Worm (Caenorhabditis elegans) whole organism, L4 larva: ENCODE results near the gene txt-18.

Source experiments
- F26F4.8 ChIP-seq: fragments of 200-800 bp; sonication (Bioruptor generic); conservative IDR thresholded peaks from 2 replicates; pipeline ENCODE4 v1.3.6; 2022; ENCODE audit warnings: missing genetic modification characterization, missing compliant biosample characterization
- T20F7.1 ChIP-seq: fragments of 200-800 bp; sonication (Bioruptor generic); optimal IDR thresholded peaks from 2 replicates; lab custom pipeline; 2018; ENCODE audit warnings: mild to moderate bottlenecking, missing genetic modification characterization, missing compliant biosample characterization
- T26A8.4 ChIP-seq: fragments of 200-800 bp; sonication (Bioruptor generic); IDR thresholded peaks from 2 replicates; pipeline ENCODE4 v1.3.6; 2022; ENCODE audit warnings: missing genetic modification characterization, missing compliant biosample characterization
- ZK546.5 ChIP-seq, 2 experiments: sonication (generic microtip); optimal IDR thresholded peaks; 2 replicates each; lab custom pipeline; 2017; ENCODE audit warnings: missing biosample characterization in 2 of 2, missing genetic modification characterization in 2 of 2
- aha-1 ChIP-seq: fragments of 150-350 bp; peaks from one replicate; lab custom pipeline; 2014; ENCODE audit warnings: missing biosample characterization, missing genetic modification characterization
- aly-2 ChIP-seq: sonication (generic microtip); optimal IDR thresholded peaks from 2 replicates; lab custom pipeline; 2018; ENCODE audit warnings: missing biosample characterization, missing genetic modification characterization
- ama-1 ChIP-seq: fragments of 150-350 bp; optimal IDR thresholded peaks from 2 replicates; lab custom pipeline; 2014; ENCODE audit warnings: inconsistent platforms, mixed read lengths
- arid-1 ChIP-seq: fragments of 200-800 bp; sonication (Bioruptor generic); conservative IDR thresholded peaks from 2 replicates; pipeline ENCODE4 v1.3.6; 2022; ENCODE audit warnings: missing genetic modification reagents, missing genetic modification characterization, missing compliant biosample characterization
- ceh-20 ChIP-seq: fragments of 200-800 bp; sonication (Bioruptor generic); IDR thresholded peaks from 2 replicates; pipeline ENCODE4 v1.3.6; 2022; ENCODE audit warnings: missing genetic modification reagents, missing genetic modification characterization, missing compliant biosample characterization
- ceh-32 ChIP-seq: sonication (generic microtip); optimal IDR thresholded peaks from 2 replicates; lab custom pipeline; 2016; ENCODE audit warnings: mild to moderate bottlenecking, missing genetic modification characterization, missing compliant biosample characterization; ENCODE audit not compliant: poor library complexity
- daf-12 ChIP-seq: fragments of 150-350 bp; optimal IDR thresholded peaks from 2 replicates; lab custom pipeline; 2014; ENCODE audit warnings: missing biosample characterization, missing genetic modification reagents, missing genetic modification characterization
- daf-16 ChIP-seq, 3 experiments: sonication (generic microtip); optimal IDR thresholded peaks; 2 replicates each; lab custom pipeline; 2016 to 2017; ENCODE audit warnings: missing genetic modification characterization in 3 of 3, missing genetic modification reagents in 3 of 3, mild to moderate bottlenecking in 2 of 3, missing compliant biosample characterization in 2 of 3, missing biosample characterization in 1 of 3, moderate library complexity in 1 of 3
- daf-8 ChIP-seq: fragments of 200-800 bp; sonication (Bioruptor generic); IDR thresholded peaks from 2 replicates; pipeline ENCODE4 v1.3.6; 2022; ENCODE audit warnings: missing genetic modification characterization, missing compliant biosample characterization
- dpl-1 ChIP-seq: fragments of 150-350 bp; optimal IDR thresholded peaks from 2 replicates; lab custom pipeline; 2014; ENCODE audit warnings: missing biosample characterization, missing genetic modification reagents, missing genetic modification characterization
- dve-1 ChIP-seq: sonication (generic microtip); optimal IDR thresholded peaks from 2 replicates; lab custom pipeline; 2017; ENCODE audit warnings: antibody characterized with exemption, mild to moderate bottlenecking, missing genetic modification characterization, missing compliant biosample characterization; ENCODE audit not compliant: insufficient read depth
- gei-8 ChIP-seq: fragments of 200-800 bp; sonication (Bioruptor generic); optimal IDR thresholded peaks from 2 replicates; lab custom pipeline; 2018; ENCODE audit warnings: mild to moderate bottlenecking, missing genetic modification characterization, missing compliant biosample characterization
- hif-1 ChIP-seq, 2 experiments: sonication (generic microtip); optimal IDR thresholded peaks; 2 replicates each; lab custom pipeline; 2016 to 2017; ENCODE audit warnings: missing compliant biosample characterization in 2 of 2, missing genetic modification characterization in 2 of 2, missing genetic modification reagents in 2 of 2, missing genotype in 2 of 2, mild to moderate bottlenecking in 1 of 2
- hlh-11 ChIP-seq: fragments of 200-800 bp; sonication (Bioruptor generic); optimal IDR thresholded peaks from 2 replicates; lab custom pipeline; 2018; ENCODE audit warnings: mild to moderate bottlenecking, missing genetic modification characterization, missing compliant biosample characterization
- hlh-30 ChIP-seq: sonication (generic microtip); optimal IDR thresholded peaks from 2 replicates; lab custom pipeline; 2017; ENCODE audit warnings: antibody characterized with exemption, mild to moderate bottlenecking, missing genetic modification characterization, missing compliant biosample characterization; ENCODE audit not compliant: insufficient read depth
- hmg-1.1 ChIP-seq: fragments of 200-800 bp; sonication (Bioruptor generic); IDR thresholded peaks from 2 replicates; pipeline ENCODE4 v1.3.6; 2022; ENCODE audit warnings: missing genetic modification reagents, missing genetic modification characterization, missing compliant biosample characterization
- lin-13 ChIP-seq: fragments of 150-350 bp; optimal IDR thresholded peaks from 2 replicates; lab custom pipeline; 2014; ENCODE audit warnings: missing biosample characterization, missing genetic modification reagents, missing genetic modification characterization
- lin-38 ChIP-seq: fragments of 200-800 bp; sonication (Bioruptor generic); IDR thresholded peaks from 2 replicates; pipeline ENCODE4 v1.3.6; 2022; ENCODE audit warnings: missing genetic modification reagents, missing genetic modification characterization, missing compliant biosample characterization
- lin-39 ChIP-seq: fragments of 150-350 bp; optimal IDR thresholded peaks from 2 replicates; lab custom pipeline; 2014; ENCODE audit warnings: missing biosample characterization, missing genetic modification reagents, missing genetic modification characterization
- lsy-2 ChIP-seq, 2 experiments: fragments of 150-350 bp in 1 of 2; sonication (generic microtip) in 1 of 2; optimal IDR thresholded peaks; 2 replicates each; lab custom pipeline; 2014 to 2017; ENCODE audit warnings: missing biosample characterization in 2 of 2, missing genetic modification characterization in 2 of 2
- madf-5 ChIP-seq, 2 experiments: fragments of 200-800 bp; sonication (Bioruptor generic); IDR thresholded peaks; 2 replicates each; pipeline ENCODE4 v1.3.6; 2022; ENCODE audit warnings: missing compliant biosample characterization in 2 of 2, missing genetic modification characterization in 2 of 2
- mdl-1 ChIP-seq, 2 experiments: fragments of 150-350 bp in 1 of 2; sonication (generic microtip) in 1 of 2; optimal IDR thresholded peaks; 2 replicates each; lab custom pipeline; 2014 to 2017; ENCODE audit warnings: missing biosample characterization in 2 of 2, missing genetic modification characterization in 2 of 2
- mep-1 ChIP-seq: fragments of 150-350 bp; sonication (generic microtip); optimal IDR thresholded peaks from 3 replicates; lab custom pipeline; 2014; ENCODE audit warnings: missing biosample characterization, missing genetic modification characterization
- mes-2 ChIP-seq: sonication (generic microtip); optimal IDR thresholded peaks from 2 replicates; lab custom pipeline; 2016; ENCODE audit warnings: missing genotype, mild to moderate bottlenecking, missing genetic modification characterization, missing compliant biosample characterization; ENCODE audit not compliant: poor library complexity, severe bottlenecking
- mxl-3 ChIP-seq: fragments of 200-800 bp; sonication (Bioruptor generic); optimal IDR thresholded peaks from 2 replicates; lab custom pipeline; 2018; ENCODE audit warnings: mild to moderate bottlenecking, missing genetic modification characterization, missing compliant biosample characterization
- nhr-11 ChIP-seq: fragments of 150-350 bp; optimal IDR thresholded peaks from 2 replicates; lab custom pipeline; 2014; ENCODE audit warnings: missing biosample characterization, missing genetic modification characterization
- nhr-28 ChIP-seq: fragments of 150-350 bp; optimal IDR thresholded peaks from 2 replicates; lab custom pipeline; 2014; ENCODE audit warnings: missing biosample characterization, missing genetic modification characterization
- pha-4 ChIP-seq, 2 experiments: fragments of 150-350 bp in 1 of 2; fragments of 200-800 bp in 1 of 2; sonication (Bioruptor generic) in 1 of 2; IDR thresholded peaks in 1 of 2; optimal IDR thresholded peaks in 1 of 2; 2 replicates each; pipeline versions ENCODE4 v1.3.6 to Lab custom; 2014 to 2022; ENCODE audit warnings: missing genetic modification characterization in 2 of 2, missing genetic modification reagents in 2 of 2, missing biosample characterization in 1 of 2, missing compliant biosample characterization in 1 of 2
- rbr-2 ChIP-seq: sonication (generic microtip); optimal IDR thresholded peaks from 2 replicates; lab custom pipeline; 2016; ENCODE audit warnings: missing genotype, missing genetic modification characterization, missing compliant biosample characterization
- snpc-1.2 ChIP-seq: fragments of 200-800 bp; sonication (Bioruptor generic); IDR thresholded peaks from 2 replicates; pipeline ENCODE4 v1.3.6; 2022; ENCODE audit warnings: missing genetic modification reagents, missing genetic modification characterization, missing compliant biosample characterization
- spr-1 ChIP-seq: sonication (generic microtip); optimal IDR thresholded peaks from 2 replicates; lab custom pipeline; 2016; ENCODE audit warnings: mild to moderate bottlenecking, missing genetic modification characterization, missing compliant biosample characterization
- spr-3 ChIP-seq: fragments of 200-800 bp; sonication (Bioruptor generic); optimal IDR thresholded peaks from 2 replicates; lab custom pipeline; 2018; ENCODE audit warnings: mild to moderate bottlenecking, missing genetic modification characterization, missing compliant biosample characterization
- tag-97 ChIP-seq: fragments of 200-800 bp; sonication (Bioruptor generic); IDR thresholded peaks from 2 replicates; pipeline ENCODE4 v1.3.6; 2022; ENCODE audit warnings: missing genetic modification characterization, missing compliant biosample characterization
- tra-1 ChIP-seq: fragments of 200-800 bp; sonication (Bioruptor generic); IDR thresholded peaks from 2 replicates; pipeline ENCODE4 v1.3.6; 2022; ENCODE audit warnings: missing genetic modification reagents, missing genetic modification characterization, missing compliant biosample characterization
- unc-62 ChIP-seq, 3 experiments: fragments of 150-350 bp in 1 of 3; sonication (generic microtip); optimal IDR thresholded peaks in 2 of 3; peaks in 1 of 3; 1 replicate in 1 of 3; 2 replicates in 2 of 3; lab custom pipeline; 2014 to 2017; ENCODE audit warnings: missing biosample characterization in 3 of 3, missing genetic modification characterization in 3 of 3, missing genetic modification reagents in 3 of 3, missing genotype in 1 of 3
- zag-1 ChIP-seq: fragments of 150-350 bp; optimal IDR thresholded peaks from 2 replicates; lab custom pipeline; 2014; ENCODE audit warnings: missing biosample characterization, missing genetic modification characterization
- zip-11 ChIP-seq: fragments of 200-800 bp; sonication (Bioruptor generic); IDR thresholded peaks from 2 replicates; pipeline ENCODE4 v1.3.6; 2022; ENCODE audit warnings: missing genetic modification characterization, missing compliant biosample characterization
- ztf-7 ChIP-seq: fragments of 150-350 bp; optimal IDR thresholded peaks from 2 replicates; lab custom pipeline; 2014; ENCODE audit warnings: missing biosample characterization, missing genetic modification characterization

The txt-18 gene

DNA sequence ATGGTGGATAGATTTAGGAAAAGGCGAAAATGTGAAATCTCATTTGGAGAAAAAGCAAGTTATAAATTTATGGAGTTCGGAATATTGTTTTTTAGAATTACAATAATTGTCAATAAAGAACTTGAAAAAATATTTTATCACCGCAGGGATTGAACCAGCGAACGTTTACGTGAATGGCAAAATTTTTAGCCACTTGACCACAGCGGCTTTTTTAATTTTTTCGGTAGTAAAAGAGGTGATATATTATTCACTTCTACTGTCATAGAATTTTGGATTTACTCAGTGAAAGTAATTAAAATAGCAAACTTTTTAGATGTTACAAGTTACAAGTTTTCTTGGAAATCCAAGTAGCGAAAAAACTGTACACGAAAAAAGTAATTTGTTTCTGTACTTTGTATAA, 14.4 kb downstream of the txt-18 start (continued):
- TF ChIP-seq ZK546.5 (tag; optimal IDR thresholded peaks at IDR 0.05; lab: Kevin White, UChicago) = no peak
- TF ChIP-seq gei-8 (GFP tag; lab: Kevin White, UChicago) = no peak

- TF ChIP-seq unc-62 (GFP tag; optimal IDR thresholded peaks at IDR 0.05 in 1 of 2; lab: Kevin White, UChicago) (peak in 1 of 2 experiments; percentile 40), unc-62 (tag; optimal IDR thresholded peaks at IDR 0.05; lab: Kevin White, UChicago) (no peak), zag-1 (tag; lab: Kevin White, UChicago) (no peak), hlh-30 (tag; lab: Kevin White, UChicago) (no peak), mxl-3 (GFP tag; lab: Kevin White, UChicago) (no peak), ceh-32 (tag; lab: Kevin White, UChicago) (no peak), snpc-1.2 (no peak), F26F4.8 (GFP tag; lab: Robert Waterston, UW) (no peak), madf-5 (GFP tag; IDR thresholded peaks at IDR 0.05; lab: Robert Waterston, UW) (no peak)
Measured at ce11 chrII:6358905-6359304, 15.0 kb downstream of the txt-18 start, which contains the start of gene C32D5.12. TSS of gene C32D5.12 (minus strand) at chrII:6359005.

DNA sequence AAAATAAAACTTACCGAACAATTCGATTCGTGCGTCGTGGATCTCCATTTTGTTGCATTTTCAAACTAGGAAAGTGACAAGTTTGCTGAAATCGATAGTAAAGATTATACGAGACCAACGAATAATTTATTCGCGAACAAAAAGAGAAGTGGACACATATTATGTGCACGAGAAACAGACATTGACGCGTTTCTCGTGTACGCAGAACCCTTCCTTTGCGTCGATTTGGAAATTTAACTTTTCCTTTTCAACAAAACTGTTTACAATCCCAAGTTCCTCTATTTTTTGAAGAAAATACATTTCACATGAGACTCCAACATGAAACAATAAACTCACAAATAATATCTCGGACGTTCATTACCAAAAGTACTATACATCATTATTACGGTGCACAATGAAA, 16.9 kb downstream of the txt-18 start, which contains the start of gene K10B2.4:
Gene K10B2.4, minus strand, starts transcription at position 138 of the 400 bp plus-strand sequence.
- TF ChIP-seq lin-39 = no peak
- TF ChIP-seq hif-1 (tag; optimal IDR thresholded peaks at IDR 0.05; lab: Kevin White, UChicago) = peak in 1 of 2 experiments; percentile 8
- peak in 1 of 2 experiments; percentile 30 for TF ChIP-seq mdl-1 (tag; optimal IDR thresholded peaks at IDR 0.05; lab: Kevin White, UChicago)
- peak; percentile 60 for TF ChIP-seq hmg-1.1 (GFP tag; lab: Robert Waterston, UW)
- no peak for TF ChIP-seq daf-8 (GFP tag; lab: Robert Waterston, UW)
- peak; percentile 7 for TF ChIP-seq spr-3
- peak; percentile 78 for TF ChIP-seq dpl-1 (GFP tag; lab: Kevin White, UChicago)
- no peak for TF ChIP-seq zip-11 (GFP tag; lab: Robert Waterston, UW)
- peak; percentile 92 for TF ChIP-seq aha-1 (tag; lab: Kevin White, UChicago)
- peak; percentile 20 for TF ChIP-seq ztf-7 (tag; lab: Kevin White, UChicago)
- no peak for TF ChIP-seq pha-4 (GFP tag; IDR thresholded peaks at IDR 0.05; lab: Robert Waterston, UW)
- TF ChIP-seq pha-4 (tag; optimal IDR thresholded peaks at IDR 0.05; lab: Kevin White, UChicago) = peak; percentile 39
- no peak for TF ChIP-seq daf-12 (tag; lab: Kevin White, UChicago)
- TF ChIP-seq ceh-32 (tag; lab: Kevin White, UChicago) = no peak
- TF ChIP-seq nhr-28 (tag; lab: Kevin White, UChicago) = peak; percentile 28
- TF ChIP-seq ama-1 (lab: Kevin White, UChicago) = peak; percentile 27
- no peak for TF ChIP-seq spr-1 (tag; lab: Kevin White, UChicago)
- peak; percentile 55 for TF ChIP-seq hlh-11 (tag; lab: Kevin White, UChicago)
- TF ChIP-seq T20F7.1 (GFP tag; lab: Kevin White, UChicago) = peak; percentile 57
- TF ChIP-seq unc-62 (GFP tag; optimal IDR thresholded peaks at IDR 0.05 in 1 of 2; lab: Kevin White, UChicago) = no peak
- TF ChIP-seq unc-62 (tag; optimal IDR thresholded peaks at IDR 0.05; lab: Kevin White, UChicago) = no peak
- peak; percentile 90 for TF ChIP-seq mes-2 (tag; lab: Kevin White, UChicago)
- peak; percentile 46; the same call in 1 of the 2 replicates for TF ChIP-seq ceh-20 (GFP tag; lab: Robert Waterston, UW)
- peak; percentile 53 for TF ChIP-seq hlh-30 (tag; lab: Kevin White, UChicago)
- TF ChIP-seq dve-1 (tag; lab: Kevin White, UChicago) = peak; percentile 35
- no peak for TF ChIP-seq aly-2 (tag; lab: Kevin White, UChicago)
- peak; percentile 30 for TF ChIP-seq mxl-3 (GFP tag; lab: Kevin White, UChicago)
- TF ChIP-seq daf-16 (GFP tag; optimal IDR thresholded peaks at IDR 0.05; lab: Kevin White, UChicago) = no peak
- TF ChIP-seq daf-16 (tag; optimal IDR thresholded peaks at IDR 0.05; lab: Kevin White, UChicago) = peak; percentile 67
- TF ChIP-seq arid-1 = 0 out of 2 replicates have a peak, but pooled peaks have one; percentile 16
- peak; percentile 36 for TF ChIP-seq lin-13 (GFP tag; lab: Kevin White, UChicago)
- no peak for TF ChIP-seq tag-97 (GFP tag; lab: Robert Waterston, UW)
- TF ChIP-seq mep-1 (tag; lab: Kevin White, UChicago) = peak; percentile 87
- no peak for TF ChIP-seq tra-1
- TF ChIP-seq T26A8.4 (GFP tag; lab: Robert Waterston, UW) = 0 out of 2 replicates have a peak, but pooled peaks have one; percentile 26
- peak; percentile 48 for TF ChIP-seq rbr-2 (tag; lab: Kevin White, UChicago)
- TF ChIP-seq lsy-2 (tag; optimal IDR thresholded peaks at IDR 0.05; lab: Kevin White, UChicago) = peak in 1 of 2 experiments; percentile 87
- TF ChIP-seq lin-38 = peak; percentile 81
- peak; percentile 8 for TF ChIP-seq nhr-11 (tag; lab: Kevin White, UChicago)
